Fruit fly (Drosophila melanogaster): ENCODE data around the gene Nepl6.

Nepl6 gene

DNA sequence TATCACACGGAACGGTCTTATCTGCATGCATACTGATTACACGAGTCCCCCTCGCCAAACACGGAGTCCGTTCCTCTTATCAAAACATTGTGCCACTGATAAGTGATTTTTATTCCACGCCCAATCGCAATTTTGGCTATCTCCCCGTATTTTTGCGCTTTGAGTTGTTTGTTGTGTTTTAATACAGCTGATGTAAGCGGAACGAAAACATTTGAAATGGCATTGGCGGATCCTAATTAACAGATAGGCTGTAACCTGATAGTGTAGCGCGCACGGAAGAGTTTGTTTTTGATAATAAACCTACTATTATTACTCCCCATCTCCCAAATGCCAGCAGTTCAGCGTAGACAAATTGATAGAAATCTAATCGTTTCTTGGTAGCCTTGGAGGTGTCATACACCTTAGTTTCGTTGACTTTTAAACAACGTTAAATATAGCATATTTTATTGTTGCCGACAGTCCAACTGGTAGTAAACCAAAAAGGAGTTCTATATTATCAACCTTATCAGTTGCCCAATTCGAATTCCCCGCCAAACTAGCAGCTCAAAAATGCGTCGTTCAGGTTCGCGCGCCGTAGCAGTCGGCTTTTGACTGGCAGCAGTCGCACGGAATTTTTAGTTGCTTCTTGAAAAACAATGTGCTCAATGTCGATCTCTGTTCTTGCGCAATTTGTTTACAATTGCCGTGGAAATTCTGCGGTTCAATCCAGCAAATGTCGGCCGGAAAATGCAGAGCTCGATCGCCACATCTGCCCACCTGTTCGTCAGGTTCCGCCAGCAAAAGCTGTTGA, 42.0 kb downstream of the Nepl6 start (continued):
- TF ChIP-seq CG6654 (GFP tag; optimal IDR thresholded peaks at IDR 0.05) = no peak
- TF ChIP-seq CG13296 (GFP tag; optimal IDR thresholded peaks at IDR 0.05) = peak; percentile 21
- no peak for TF ChIP-seq crol (GFP tag; IDR thresholded peaks at IDR 0.05)
- no peak for TF ChIP-seq fru (optimal IDR thresholded peaks at IDR 0.05)
- TF ChIP-seq sisA (GFP tag; IDR thresholded peaks at IDR 0.05) = no peak
- TF ChIP-seq CG1024 (GFP tag; IDR thresholded peaks at IDR 0.05) = no peak
- TF ChIP-seq gfzf (GFP tag; optimal IDR thresholded peaks at IDR 0.05) = peak; percentile 92
- TF ChIP-seq CG30431 (GFP tag; optimal IDR thresholded peaks at IDR 0.05) = no peak
- no peak for TF ChIP-seq hb (GFP tag; IDR thresholded peaks at IDR 0.05; ENCODE audit: partially characterized antibody)
- TF ChIP-seq CG7745 (tag; optimal IDR thresholded peaks at IDR 0.05) = no peak
- no peak for TF ChIP-seq unc-4 (GFP tag; IDR thresholded peaks at IDR 0.05; ENCODE audit: partially characterized antibody)
- no peak for TF ChIP-seq gsb (GFP tag; IDR thresholded peaks at IDR 0.05)
- TF ChIP-seq en (GFP tag; optimal IDR thresholded peaks at IDR 0.05) = no peak
- no peak for TF ChIP-seq CG6254 (GFP tag; optimal IDR thresholded peaks at IDR 0.05)
- TF ChIP-seq D19A (tag; optimal IDR thresholded peaks at IDR 0.05) = no peak
- TF ChIP-seq dpn (GFP tag; optimal IDR thresholded peaks at IDR 0.05) = peak; percentile 0 to 24
- no peak for TF ChIP-seq ato (GFP tag; IDR thresholded peaks at IDR 0.05; ENCODE audit: partially characterized antibody)
- peak; percentile 27 for TF ChIP-seq Neu2 (GFP tag; optimal IDR thresholded peaks at IDR 0.05; ENCODE audit: borderline replicate concordance)
- TF ChIP-seq Vsx1 (GFP tag; optimal IDR thresholded peaks at IDR 0.05) = no peak
- no peak for TF ChIP-seq CG15479 (GFP tag; optimal IDR thresholded peaks at IDR 0.05)
- peak; percentile 73 for TF ChIP-seq Max (GFP tag; optimal IDR thresholded peaks at IDR 0.05)
- 0 out of 2 replicates have a peak, but pooled peaks have one; percentile 15 for TF ChIP-seq aop (GFP tag; IDR thresholded peaks at IDR 0.05)
- peak; percentile 98 for TF ChIP-seq CG34376 (GFP tag; optimal IDR thresholded peaks at IDR 0.05)
- no peak for TF ChIP-seq az2 (GFP tag; optimal IDR thresholded peaks at IDR 0.05)
- peak; percentile 48; the same call in 1 of the 3 replicates for TF ChIP-seq Dbx (GFP tag; IDR thresholded peaks at IDR 0.05)
- TF ChIP-seq Scr (GFP tag; IDR thresholded peaks at IDR 0.05; ENCODE audit: partially characterized antibody) = peak; percentile 17; the same call in 1 of the 2 replicates
- peak; percentile 3 for TF ChIP-seq Antp (GFP tag; optimal IDR thresholded peaks at IDR 0.05)
- peak; percentile 73 for TF ChIP-seq MBD-R2 (GFP tag; IDR thresholded peaks at IDR 0.05)
- peak; percentile 3 for TF ChIP-seq CG2678 (tag; optimal IDR thresholded peaks at IDR 0.05)
- TF ChIP-seq sug (tag; optimal IDR thresholded peaks at IDR 0.05) = peak; percentile 92
- TF ChIP-seq repo (GFP tag; optimal IDR thresholded peaks at IDR 0.05) = peak; percentile 9
- peak; percentile 15 for TF ChIP-seq D19B (GFP tag; optimal IDR thresholded peaks at IDR 0.05)
- TF ChIP-seq CG10147 (GFP tag; optimal IDR thresholded peaks at IDR 0.05) = peak; percentile 39
- peak; percentile 30 for TF ChIP-seq Abd-B (GFP tag; optimal IDR thresholded peaks at IDR 0.05)
- TF ChIP-seq CG42726 (GFP tag; IDR thresholded peaks at IDR 0.05; ENCODE audit: partially characterized antibody) = peak; percentile 65
- TF ChIP-seq prd (optimal IDR thresholded peaks at IDR 0.05) = no peak
- no peak for TF ChIP-seq prd (GFP tag; IDR thresholded peaks at IDR 0.05)
- TF ChIP-seq pho (GFP tag; optimal IDR thresholded peaks at IDR 0.05) = no peak
- no peak for TF ChIP-seq bcd (GFP tag; optimal IDR thresholded peaks at IDR 0.05)
- TF ChIP-seq CG14965 (GFP tag; optimal IDR thresholded peaks at IDR 0.05; ENCODE audit: borderline replicate concordance) = no peak
- TF ChIP-seq tin (GFP tag; optimal IDR thresholded peaks at IDR 0.05) = no peak
- no peak for TF ChIP-seq chn (GFP tag; optimal IDR thresholded peaks at IDR 0.05)
- TF ChIP-seq amos (GFP tag; IDR thresholded peaks at IDR 0.05; ENCODE audit: partially characterized antibody) = peak; percentile 44; the same call in 1 of the 2 replicates
- TF ChIP-seq CG13287 (GFP tag; IDR thresholded peaks at IDR 0.05; ENCODE audit: partially characterized antibody) = peak; percentile 11; the same call in 1 of the 2 replicates
- TF ChIP-seq peb (GFP tag; IDR thresholded peaks at IDR 0.05) = no peak
- TF ChIP-seq HmgD (GFP tag; optimal IDR thresholded peaks at IDR 0.05) = peak; percentile 39
- no peak for TF ChIP-seq Hsf (GFP tag; optimal IDR thresholded peaks at IDR 0.05)
- no peak for TF ChIP-seq HLH3B (GFP tag; IDR thresholded peaks at IDR 0.05)
- TF ChIP-seq CG34224 (GFP tag; IDR thresholded peaks at IDR 0.05; ENCODE audit: partially characterized antibody) = no peak

Data from whole organism, embryonic.